Fruit fly (Drosophila melanogaster): Measurements from ENCODE around the gene Nup133.

The Nup133 gene

dm6 chr3R:22720808-22721306 is 30.4 kb downstream of the Nup133 start, which contains the start of gene wge:
Gene wge, minus strand, starts transcription at chr3R:22721150.
- TF ChIP-seq sens-2 (GFP tag; IDR thresholded peaks at IDR 0.05) (no peak), HmgD (GFP tag; optimal IDR thresholded peaks at IDR 0.05) (no peak), Hmx (GFP tag; optimal IDR thresholded peaks at IDR 0.05) (no peak), sna (GFP tag; IDR thresholded peaks at IDR 0.05; ENCODE audit: partially characterized antibody) (no peak; the same call in 1 of the 2 replicates), Dfd (GFP tag; optimal IDR thresholded peaks at IDR 0.05) (no peak), sc (optimal IDR thresholded peaks at IDR 0.05) (no peak), sc (GFP tag; optimal IDR thresholded peaks at IDR 0.05) (no peak), dimm (GFP tag; IDR thresholded peaks at IDR 0.05) (no peak), btn (GFP tag; optimal IDR thresholded peaks at IDR 0.05) (no peak), nmo (GFP tag; optimal IDR thresholded peaks at IDR 0.05) (peak; percentile 21), CG8944 (GFP tag; optimal IDR thresholded peaks at IDR 0.05) (no peak), chinmo (GFP tag; IDR thresholded peaks at IDR 0.05; ENCODE audit: partially characterized antibody) (peak; percentile 71; the same call in 1 of the 4 replicates), CG18262 (tag; optimal IDR thresholded peaks at IDR 0.05) (peak; percentile 18), Abd-B (GFP tag; optimal IDR thresholded peaks at IDR 0.05) (no peak), CG34422 (GFP tag; IDR thresholded peaks at IDR 0.05) (no peak), NC2β (GFP tag; optimal IDR thresholded peaks at IDR 0.05) (no peak), CG12659 (GFP tag; optimal IDR thresholded peaks at IDR 0.05) (peak; percentile 30), sqz (GFP tag; optimal IDR thresholded peaks at IDR 0.05) (peak; percentile 89), en (GFP tag; optimal IDR thresholded peaks at IDR 0.05) (no peak), lab (GFP tag; optimal IDR thresholded peaks at IDR 0.05) (no peak), ac (GFP tag; optimal IDR thresholded peaks at IDR 0.05) (no peak), Dbx (GFP tag; IDR thresholded peaks at IDR 0.05) (no peak), salm (tag; optimal IDR thresholded peaks at IDR 0.05) (no peak), CG17385 (GFP tag; optimal IDR thresholded peaks at IDR 0.05) (peak; percentile 56), al (GFP tag; IDR thresholded peaks at IDR 0.05) (no peak), CG9876 (GFP tag; optimal IDR thresholded peaks at IDR 0.05) (no peak), unpg (GFP tag; optimal IDR thresholded peaks at IDR 0.05) (no peak), jigr1 (GFP tag; IDR thresholded peaks at IDR 0.05) (no peak), CG17186 (GFP tag; optimal IDR thresholded peaks at IDR 0.05) (no peak), CG10366 (GFP tag; IDR thresholded peaks at IDR 0.05) (no peak), lilli (GFP tag; optimal IDR thresholded peaks at IDR 0.05) (no peak), sob (GFP tag; IDR thresholded peaks at IDR 0.05) (no peak), PHDP (tag; optimal IDR thresholded peaks at IDR 0.05) (no peak), dati (GFP tag; IDR thresholded peaks at IDR 0.05) (no peak), CG30431 (GFP tag; optimal IDR thresholded peaks at IDR 0.05) (no peak), hb (GFP tag; IDR thresholded peaks at IDR 0.05; ENCODE audit: partially characterized antibody) (peak; percentile 67; the same call in 2 of the 3 replicates), wek (GFP tag; optimal IDR thresholded peaks at IDR 0.05) (no peak), h (optimal IDR thresholded peaks at IDR 0.05) (no peak), gsb (GFP tag; IDR thresholded peaks at IDR 0.05) (no peak), yki (optimal IDR thresholded peaks at IDR 0.05) (no peak), Usf (GFP tag; optimal IDR thresholded peaks at IDR 0.05) (no peak), HLH54F (GFP tag; optimal IDR thresholded peaks at IDR 0.05) (no peak), CG31365 (tag; optimal IDR thresholded peaks at IDR 0.05) (no peak), chn (GFP tag; optimal IDR thresholded peaks at IDR 0.05) (no peak), CG10462 (GFP tag; optimal IDR thresholded peaks at IDR 0.05) (no peak), CG4820 (GFP tag; optimal IDR thresholded peaks at IDR 0.05) (no peak), cwo (GFP tag; optimal IDR thresholded peaks at IDR 0.05) (no peak), CG8359 (GFP tag; optimal IDR thresholded peaks at IDR 0.05; ENCODE audit: borderline replicate concordance) (no peak), psq (GFP tag; optimal IDR thresholded peaks at IDR 0.05) (no peak), Hmr (GFP tag; optimal IDR thresholded peaks at IDR 0.05) (no peak), tx (GFP tag; optimal IDR thresholded peaks at IDR 0.05) (no peak), CG12155 (GFP tag; optimal IDR thresholded peaks at IDR 0.05) (no peak), fd64A (GFP tag; optimal IDR thresholded peaks at IDR 0.05) (no peak)
